Fruit fly (Drosophila melanogaster): ENCODE data around the gene Naa40.
A peak's percentile ranks its signal among the peaks of the same experiment; 100 is the strongest.

The Naa40 gene

dm6 chr3R:29723048-29723656, 1.6 kb downstream of the Naa40 start, which contains the start of gene Pcd (continued):
- TF ChIP-seq CG32767 (GFP tag; IDR thresholded peaks at IDR 0.05) (0 out of 2 replicates have a peak, but pooled peaks have one; percentile 21), sima (GFP tag; optimal IDR thresholded peaks at IDR 0.05) (no peak), CG11696 (GFP tag; IDR thresholded peaks at IDR 0.05) (no peak), H15 (GFP tag; IDR thresholded peaks at IDR 0.05) (no peak), Hey (tag; optimal IDR thresholded peaks at IDR 0.05) (no peak), CG34224 (GFP tag; IDR thresholded peaks at IDR 0.05; ENCODE audit: partially characterized antibody) (peak; percentile 49; the same call in 1 of the 3 replicates), CG10431 (GFP tag; optimal IDR thresholded peaks at IDR 0.05) (no peak), HHEX (GFP tag; optimal IDR thresholded peaks at IDR 0.05) (no peak), tll (GFP tag; optimal IDR thresholded peaks at IDR 0.05) (no peak), sqz (GFP tag; optimal IDR thresholded peaks at IDR 0.05) (no peak), salm (tag; optimal IDR thresholded peaks at IDR 0.05) (no peak), CG15696 (tag; optimal IDR thresholded peaks at IDR 0.05) (no peak), crc (GFP tag; optimal IDR thresholded peaks at IDR 0.05) (no peak), Ssrp (tag; optimal IDR thresholded peaks at IDR 0.05) (no peak), Hr39 (optimal IDR thresholded peaks at IDR 0.05) (no peak), tgo (GFP tag; IDR thresholded peaks at IDR 0.05) (no peak), ranshi (GFP tag; IDR thresholded peaks at IDR 0.05) (no peak), CG14014 (GFP tag; IDR thresholded peaks at IDR 0.05) (no peak), eyg (GFP tag; optimal IDR thresholded peaks at IDR 0.05) (no peak), CG18262 (tag; optimal IDR thresholded peaks at IDR 0.05) (no peak), CHES-1-like (GFP tag; optimal IDR thresholded peaks at IDR 0.05) (no peak), maf-S (GFP tag; optimal IDR thresholded peaks at IDR 0.05) (no peak), hb (GFP tag; IDR thresholded peaks at IDR 0.05; ENCODE audit: partially characterized antibody) (no peak), amos (GFP tag; IDR thresholded peaks at IDR 0.05; ENCODE audit: partially characterized antibody) (no peak; the same call in 1 of the 2 replicates), E2f2 (GFP tag; IDR thresholded peaks at IDR 0.05) (peak; percentile 91), CG13296 (GFP tag; optimal IDR thresholded peaks at IDR 0.05) (no peak), pfk (GFP tag; optimal IDR thresholded peaks at IDR 0.05) (no peak), Mes4 (GFP tag; optimal IDR thresholded peaks at IDR 0.05) (no peak), CG15269 (tag; optimal IDR thresholded peaks at IDR 0.05) (no peak), lmd (GFP tag; IDR thresholded peaks at IDR 0.05) (no peak), CG4360 (GFP tag; IDR thresholded peaks at IDR 0.05) (peak; percentile 63), trh (GFP tag; optimal IDR thresholded peaks at IDR 0.05) (no peak), CG10959 (GFP tag; IDR thresholded peaks at IDR 0.05) (no peak), dm (GFP tag; optimal IDR thresholded peaks at IDR 0.05) (no peak), ara (GFP tag; IDR thresholded peaks at IDR 0.05) (no peak), nau (GFP tag; optimal IDR thresholded peaks at IDR 0.05) (no peak), corto (GFP tag; optimal IDR thresholded peaks at IDR 0.05) (no peak), CG8388 (GFP tag; optimal IDR thresholded peaks at IDR 0.05) (no peak), Hmr (GFP tag; optimal IDR thresholded peaks at IDR 0.05) (no peak), CG1602 (GFP tag; optimal IDR thresholded peaks at IDR 0.05) (no peak), Kr (GFP tag; optimal IDR thresholded peaks at IDR 0.05) (no peak), CG2889 (GFP tag; IDR thresholded peaks at IDR 0.05) (no peak), ERR (GFP tag; optimal IDR thresholded peaks at IDR 0.05) (no peak), CG1024 (GFP tag; IDR thresholded peaks at IDR 0.05) (no peak), CG4707 (GFP tag; optimal IDR thresholded peaks at IDR 0.05) (no peak), CG3281 (GFP tag; optimal IDR thresholded peaks at IDR 0.05) (no peak), Nf-YA (GFP tag; IDR thresholded peaks at IDR 0.05) (no peak), p53 (GFP tag; optimal IDR thresholded peaks at IDR 0.05) (no peak), nerfin-2 (GFP tag; IDR thresholded peaks at IDR 0.05; ENCODE audit: partially characterized antibody) (no peak), gsb-n (tag; optimal IDR thresholded peaks at IDR 0.05) (no peak), org-1 (GFP tag; optimal IDR thresholded peaks at IDR 0.05) (no peak)
